Fruit fly (Drosophila melanogaster) Kc167 (cell line): ENCODE data around the gene Fit2.

ENCODE experiments used
- Myc ChIP-seq: fragments of >200 bp; optimal IDR thresholded peaks from 2 replicates; lab custom pipeline; 2017; ENCODE audit warnings: missing external identifiers
- Sin3A ChIP-seq: fragments of >200 bp; optimal IDR thresholded peaks from 2 replicates; lab custom pipeline; 2018; ENCODE audit warnings: missing external identifiers
- h ChIP-seq: fragments of >200 bp; optimal IDR thresholded peaks from 3 replicates; lab custom pipeline; 2018; ENCODE audit warnings: missing external identifiers
- insv ChIP-seq: fragments of >200 bp; optimal IDR thresholded peaks from 3 replicates; lab custom pipeline; 2018; ENCODE audit warnings: missing external identifiers
- psq ChIP-seq: fragments of >200 bp; optimal IDR thresholded peaks from 2 replicates; lab custom pipeline; 2017; ENCODE audit warnings: missing external identifiers
- ttk ChIP-seq: sonication (Bioruptor generic); optimal IDR thresholded peaks from 2 replicates; lab custom pipeline; 2017; ENCODE audit warnings: missing external identifiers

The Fit2 gene

DNA sequence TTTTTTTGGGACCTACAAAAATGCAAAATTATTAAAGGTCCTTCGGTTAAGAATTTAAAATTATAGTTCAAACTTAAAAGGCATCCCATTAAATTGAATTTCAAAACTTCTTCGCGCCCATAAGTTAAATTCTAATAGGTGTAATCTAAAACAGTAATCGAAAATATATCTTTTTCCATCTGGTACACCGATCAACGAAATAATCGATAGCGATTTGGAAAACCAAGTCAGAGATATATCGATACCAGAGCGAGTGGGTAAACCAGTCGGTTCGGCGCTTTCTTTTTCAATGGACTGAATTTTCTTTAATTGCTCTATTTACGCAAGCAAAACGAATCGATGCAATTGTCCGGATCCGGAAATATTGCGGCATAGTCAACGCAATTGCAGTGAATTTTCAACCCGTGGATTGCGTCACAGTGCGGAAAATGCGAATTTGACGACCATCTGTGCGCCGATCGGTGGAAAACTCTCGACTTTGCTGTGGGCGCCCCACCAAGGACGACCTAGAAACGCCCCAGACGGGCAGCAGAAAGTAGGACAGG is at the start of gene Fit2:
Gene Fit2, plus strand, starts transcription at position 234 of the 545 bp plus-strand sequence.
- TF ChIP-seq psq (lab: Kevin White, UChicago) (no peak), ttk (no peak), h (lab: Kevin White, UChicago) (no peak), Sin3A (lab: Kevin White, UChicago) (no peak), Myc (lab: Kevin White, UChicago) (no peak), insv (no peak)

DNA sequence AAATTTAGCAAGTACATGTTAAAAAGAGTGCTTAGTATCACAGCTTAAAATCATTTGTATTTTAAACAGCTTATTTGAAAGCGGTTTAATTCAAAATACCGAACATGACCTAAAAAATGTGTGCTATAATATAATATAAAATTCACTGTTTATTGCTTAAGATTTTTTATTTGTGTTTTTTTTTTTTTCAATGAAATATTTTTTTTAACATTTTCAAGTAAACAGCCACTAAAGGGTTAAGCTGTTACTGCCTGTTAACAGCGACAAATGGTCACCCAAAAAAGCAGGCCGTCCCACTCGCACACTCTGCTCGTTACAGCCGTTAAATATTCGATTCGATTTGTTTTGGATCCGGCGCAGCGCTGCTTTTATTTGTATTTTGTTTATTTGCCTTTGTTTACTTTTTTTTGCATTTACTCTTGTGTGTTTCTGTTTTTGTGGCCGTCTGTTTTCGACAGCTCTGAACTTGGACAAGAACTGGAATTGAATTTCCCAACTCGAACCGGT is 49.4 kb upstream of the Fit2 start:
- TF ChIP-seq psq (lab: Kevin White, UChicago) (no peak), h (lab: Kevin White, UChicago) (no peak), insv (no peak), ttk (no peak), Myc (lab: Kevin White, UChicago) (no peak), Sin3A (lab: Kevin White, UChicago) (no peak)

dm6 chr3L:16975638-16976528 is 48.2 kb upstream of the Fit2 start:
- no peak for TF ChIP-seq ttk
- no peak for TF ChIP-seq h (lab: Kevin White, UChicago)
- no peak for TF ChIP-seq Myc (lab: Kevin White, UChicago)
- TF ChIP-seq insv, result no peak
- TF ChIP-seq psq (lab: Kevin White, UChicago), result no peak
- TF ChIP-seq Sin3A (lab: Kevin White, UChicago), result no peak

dm6 chr3L:16977311-16977710 is 46.8 kb upstream of the Fit2 start:
- TF ChIP-seq psq (lab: Kevin White, UChicago) (no peak), insv (no peak), h (lab: Kevin White, UChicago) (no peak), Sin3A (lab: Kevin White, UChicago) (no peak), Myc (lab: Kevin White, UChicago) (no peak), ttk (no peak)

DNA sequence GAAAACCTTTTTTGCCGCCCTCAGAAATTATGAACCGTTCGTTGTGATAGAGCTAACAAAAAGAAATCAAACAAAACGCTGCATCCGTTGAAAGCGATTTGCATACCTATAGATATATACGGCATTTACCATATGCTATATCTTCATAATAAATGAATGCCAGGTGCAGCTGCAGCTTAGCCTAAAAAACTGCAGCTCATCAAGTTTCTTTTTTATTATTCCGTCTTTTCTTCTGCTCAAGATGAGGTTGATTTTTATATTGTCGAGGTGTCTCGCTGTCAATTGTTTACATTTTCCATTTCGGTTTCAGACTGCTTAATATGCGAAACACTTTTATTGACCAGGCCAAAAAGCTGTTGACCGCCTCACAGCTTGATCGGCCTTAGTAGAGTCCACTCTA is 45.7 kb upstream of the Fit2 start:
- TF ChIP-seq ttk (no peak), insv (no peak), psq (lab: Kevin White, UChicago) (no peak), Sin3A (lab: Kevin White, UChicago) (no peak), Myc (lab: Kevin White, UChicago) (no peak), h (lab: Kevin White, UChicago) (no peak)

dm6 chr3L:16981114-16981648 is 42.9 kb upstream of the Fit2 start:
- TF ChIP-seq psq (lab: Kevin White, UChicago) (no peak), ttk (no peak), Myc (lab: Kevin White, UChicago) (no peak)

dm6 chr3L:16984042-16984441 is 40.1 kb upstream of the Fit2 start:
- TF ChIP-seq h (lab: Kevin White, UChicago) (no peak), ttk (no peak), Sin3A (lab: Kevin White, UChicago) (no peak), psq (lab: Kevin White, UChicago) (no peak), Myc (lab: Kevin White, UChicago) (no peak), insv (no peak)

dm6 chr3L:16984813-16985387 is 39.2 kb upstream of the Fit2 start:
- no peak for TF ChIP-seq h (lab: Kevin White, UChicago)
- TF ChIP-seq insv, result no peak
- no peak for TF ChIP-seq Sin3A (lab: Kevin White, UChicago)
- TF ChIP-seq Myc (lab: Kevin White, UChicago), result no peak
- no peak for TF ChIP-seq ttk
- TF ChIP-seq psq (lab: Kevin White, UChicago), result no peak

dm6 chr3L:16985578-16985977 is 38.5 kb upstream of the Fit2 start:
- no peak for TF ChIP-seq insv
- TF ChIP-seq h (lab: Kevin White, UChicago), result no peak
- TF ChIP-seq psq (lab: Kevin White, UChicago), result no peak
- no peak for TF ChIP-seq ttk
- TF ChIP-seq Myc (lab: Kevin White, UChicago), result no peak
- no peak for TF ChIP-seq Sin3A (lab: Kevin White, UChicago)

DNA sequence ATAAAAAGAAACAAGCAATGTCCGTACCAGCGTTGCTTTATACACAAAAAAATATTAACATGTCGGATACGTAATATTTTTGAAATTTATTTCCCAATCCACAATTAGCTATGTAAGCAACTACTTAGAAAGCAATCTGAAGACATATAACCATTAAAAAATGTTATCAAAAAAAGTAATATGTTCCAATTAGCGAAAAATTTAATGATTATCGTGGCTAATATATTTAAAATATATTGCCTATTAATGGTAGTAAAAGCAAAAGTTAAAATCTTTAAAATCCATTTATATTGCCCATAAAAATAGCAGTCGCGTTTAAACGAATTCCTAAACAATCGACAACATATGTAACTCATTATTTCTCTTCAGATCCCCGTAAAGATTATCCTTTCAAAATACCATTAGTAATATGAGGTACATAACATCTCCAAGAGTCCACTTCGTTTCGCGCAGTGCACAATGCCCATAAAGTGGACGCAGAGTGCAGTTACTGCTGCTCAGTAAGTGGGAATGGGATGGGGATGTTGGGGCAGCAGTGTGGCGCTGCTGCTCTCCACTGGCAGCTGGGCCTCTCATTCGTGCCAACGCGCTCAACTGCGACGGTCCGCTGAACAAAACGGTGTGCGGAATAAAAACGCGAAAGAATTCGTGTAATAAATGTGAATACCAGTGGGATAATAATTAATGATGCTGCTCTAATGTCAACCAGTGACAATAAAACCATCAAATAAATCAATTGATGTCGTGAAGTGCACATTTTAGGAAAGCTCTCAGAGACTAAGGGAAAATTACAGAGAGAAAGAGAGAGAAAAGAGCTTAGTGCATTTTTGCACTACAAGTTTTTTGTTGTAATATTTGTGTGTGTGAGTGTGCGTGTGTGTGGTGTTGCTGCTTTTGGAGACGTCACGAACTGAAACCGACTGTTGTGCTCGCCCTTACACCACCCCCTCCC is 37.8 kb upstream of the Fit2 start:
- no peak for TF ChIP-seq h (lab: Kevin White, UChicago)
- no peak for TF ChIP-seq psq (lab: Kevin White, UChicago)
- no peak for TF ChIP-seq Sin3A (lab: Kevin White, UChicago)
- no peak for TF ChIP-seq Myc (lab: Kevin White, UChicago)
- no peak for TF ChIP-seq ttk
- no peak for TF ChIP-seq insv

DNA sequence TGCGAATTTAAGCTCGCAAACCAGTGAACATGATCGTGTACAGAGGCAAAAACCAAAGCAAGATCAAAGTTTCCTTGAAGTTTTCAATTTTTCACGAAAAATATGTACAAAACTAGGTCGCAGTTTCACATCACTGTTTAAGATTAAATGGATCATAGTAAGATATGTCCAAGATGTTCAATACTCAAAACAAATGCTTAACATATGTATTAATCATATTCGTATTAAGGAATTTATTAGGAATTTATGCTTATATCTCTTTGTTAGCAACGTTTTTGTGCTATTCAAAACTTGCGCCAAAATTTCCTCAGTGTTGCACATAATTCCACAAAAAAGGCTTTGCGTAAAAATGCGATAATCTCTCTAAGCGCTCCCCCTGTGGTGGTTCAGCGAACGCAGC is 36.8 kb upstream of the Fit2 start:
- TF ChIP-seq insv (no peak), h (lab: Kevin White, UChicago) (no peak), Myc (lab: Kevin White, UChicago) (no peak), ttk (no peak), psq (lab: Kevin White, UChicago) (no peak), Sin3A (lab: Kevin White, UChicago) (no peak)
